Fruit fly (Drosophila melanogaster) whole organism, adult: ENCODE data around the gene Nf1.

ENCODE experiments used
- CG1620 ChIP-seq: fragments of 200-800 bp; sonication (Bioruptor generic); optimal IDR thresholded peaks from 2 replicates; lab custom pipeline; 2016; ENCODE audit warnings: missing biosample characterization, missing genetic modification characterization
- CG5204 ChIP-seq: fragments of 200-800 bp; sonication (Bioruptor generic); optimal IDR thresholded peaks from 2 replicates; lab custom pipeline; 2016; ENCODE audit warnings: missing biosample characterization, missing genetic modification characterization
- CG7101 ChIP-seq: fragments of 200-800 bp; sonication (Bioruptor generic); optimal IDR thresholded peaks from 2 replicates; lab custom pipeline; 2018; ENCODE audit warnings: missing biosample characterization, mild to moderate bottlenecking, missing genetic modification characterization, moderate library complexity
- kay ChIP-seq: fragments of 200-800 bp; sonication (Bioruptor generic); peaks from one replicate; lab custom pipeline; 2016; ENCODE audit warnings: missing biosample characterization, missing genetic modification characterization, borderline replicate concordance
- ovo ChIP-seq: fragments of 200-800 bp; sonication (Bioruptor generic); optimal IDR thresholded peaks from 2 replicates; lab custom pipeline; 2016; ENCODE audit warnings: missing biosample characterization, missing genetic modification characterization

dm6 chr3R:26005978-26006934 is 23.4 kb downstream of the Nf1 start:
- no peak for TF ChIP-seq CG7101 (tag; lab: Kevin White, UChicago)
- TF ChIP-seq CG5204: no peak
- no peak for TF ChIP-seq CG1620 (GFP tag; lab: Kevin White, UChicago)
- no peak for TF ChIP-seq kay (GFP tag; lab: Kevin White, UChicago)
- no peak for TF ChIP-seq ovo
